Fruit fly (Drosophila melanogaster): ENCODE measurements around the gene Raf.

Gene Raf

dm6 chrX:2349510-2350227 is 54.4 kb downstream of the Raf start:
- TF ChIP-seq vri (GFP tag; optimal IDR thresholded peaks at IDR 0.05) = peak; percentile 93
- no peak for TF ChIP-seq CG9139 (GFP tag; optimal IDR thresholded peaks at IDR 0.05)
- no peak for TF ChIP-seq Ets96B (tag; optimal IDR thresholded peaks at IDR 0.05)
- TF ChIP-seq OdsH (GFP tag; optimal IDR thresholded peaks at IDR 0.05) = no peak
- peak; percentile 41 for TF ChIP-seq svp (GFP tag)
- no peak for TF ChIP-seq Hr38 (GFP tag; optimal IDR thresholded peaks at IDR 0.05)
- TF ChIP-seq Eip93F (GFP tag; optimal IDR thresholded peaks at IDR 0.05) = peak; percentile 7
- TF ChIP-seq esn (GFP tag; optimal IDR thresholded peaks at IDR 0.05) = no peak
- TF ChIP-seq CG8632 (GFP tag; optimal IDR thresholded peaks at IDR 0.05) = no peak
- no peak for TF ChIP-seq CG31627 (GFP tag; optimal IDR thresholded peaks at IDR 0.05)
- no peak for TF ChIP-seq CG10669 (GFP tag; optimal IDR thresholded peaks at IDR 0.05)
- no peak for TF ChIP-seq Eip75B (GFP tag; optimal IDR thresholded peaks at IDR 0.05)
- TF ChIP-seq Gug (GFP tag; IDR thresholded peaks at IDR 0.05) = no peak

DNA sequence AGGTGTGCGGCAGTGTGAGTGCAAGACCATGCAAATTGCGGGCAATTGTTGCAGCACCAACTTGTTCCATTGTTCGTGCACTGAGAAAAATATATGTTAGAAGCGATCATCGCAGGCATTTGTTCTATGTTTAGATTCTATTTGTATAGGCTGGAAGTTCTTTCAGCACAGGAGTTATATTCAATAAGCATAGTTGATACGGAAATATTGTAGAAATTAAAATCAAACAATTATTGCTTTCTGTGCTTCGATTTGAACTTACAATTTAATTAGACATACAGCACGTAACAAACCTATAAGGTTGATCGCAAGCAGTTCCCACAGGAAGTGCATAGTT is 54.9 kb downstream of the Raf start:
- TF ChIP-seq CG15336 (GFP tag; IDR thresholded peaks at IDR 0.05) = peak; percentile 68
- no peak for TF ChIP-seq Smox (GFP tag; optimal IDR thresholded peaks at IDR 0.05)
- TF ChIP-seq CG10631 (GFP tag; optimal IDR thresholded peaks at IDR 0.05) = no peak
- TF ChIP-seq Sox102F (GFP tag; optimal IDR thresholded peaks at IDR 0.05) = no peak
- no peak for TF ChIP-seq Hr4 (GFP tag; optimal IDR thresholded peaks at IDR 0.05)
- TF ChIP-seq CG11902 (GFP tag; optimal IDR thresholded peaks at IDR 0.05) = no peak
- no peak for TF ChIP-seq achi (GFP tag; optimal IDR thresholded peaks at IDR 0.05)
- no peak for TF ChIP-seq Ets96B (tag; optimal IDR thresholded peaks at IDR 0.05)
- peak; percentile 15 for TF ChIP-seq Lpt (GFP tag; optimal IDR thresholded peaks at IDR 0.05)
- TF ChIP-seq topi (GFP tag; optimal IDR thresholded peaks at IDR 0.05) = no peak
- peak; percentile 27; the same call in 1 of the 3 replicates for TF ChIP-seq CG8119 (GFP tag; IDR thresholded peaks at IDR 0.05)
- no peak for TF ChIP-seq vri (GFP tag; optimal IDR thresholded peaks at IDR 0.05)
- TF ChIP-seq CG3919 (GFP tag; optimal IDR thresholded peaks at IDR 0.05) = no peak
- TF ChIP-seq CG8319 (GFP tag; optimal IDR thresholded peaks at IDR 0.05) = no peak
- TF ChIP-seq svp (GFP tag) = peak; percentile 36
- no peak for TF ChIP-seq spab (GFP tag; optimal IDR thresholded peaks at IDR 0.05)
- no peak for TF ChIP-seq dsx (GFP tag; optimal IDR thresholded peaks at IDR 0.05; ENCODE audit: poor library complexity, severe bottlenecking)
- no peak for TF ChIP-seq CG7368 (GFP tag; optimal IDR thresholded peaks at IDR 0.05)
- no peak for TF ChIP-seq CG4318 (GFP tag; optimal IDR thresholded peaks at IDR 0.05)
- TF ChIP-seq CG16779 (tag; optimal IDR thresholded peaks at IDR 0.05) = no peak
- TF ChIP-seq CG3032 (tag; optimal IDR thresholded peaks at IDR 0.05) = no peak
- no peak for TF ChIP-seq dac (GFP tag; optimal IDR thresholded peaks at IDR 0.05)
- TF ChIP-seq CG6808 (GFP tag; optimal IDR thresholded peaks at IDR 0.05) = no peak
- TF ChIP-seq Eip93F (GFP tag; optimal IDR thresholded peaks at IDR 0.05) = no peak
- TF ChIP-seq Sox15 (GFP tag; optimal IDR thresholded peaks at IDR 0.05) = no peak
- no peak for TF ChIP-seq CG1621 (tag; optimal IDR thresholded peaks at IDR 0.05)
- TF ChIP-seq CG6854 (GFP tag; optimal IDR thresholded peaks at IDR 0.05) = no peak
- peak; percentile 48; the same call in 1 of the 2 replicates for TF ChIP-seq Gug (GFP tag; IDR thresholded peaks at IDR 0.05)
- TF ChIP-seq Eip75B (GFP tag; optimal IDR thresholded peaks at IDR 0.05) = no peak
- TF ChIP-seq acj6 (GFP tag; optimal IDR thresholded peaks at IDR 0.05) = no peak
- TF ChIP-seq CG8632 (GFP tag; optimal IDR thresholded peaks at IDR 0.05) = no peak
- no peak for TF ChIP-seq fkh (GFP tag; optimal IDR thresholded peaks at IDR 0.05)
- no peak for TF ChIP-seq lz (GFP tag; optimal IDR thresholded peaks at IDR 0.05)
- no peak for TF ChIP-seq CG6792 (GFP tag; optimal IDR thresholded peaks at IDR 0.05)
- TF ChIP-seq ss (GFP tag; optimal IDR thresholded peaks at IDR 0.05) = no peak
- TF ChIP-seq Met (GFP tag; optimal IDR thresholded peaks at IDR 0.05) = no peak
- TF ChIP-seq cyc (GFP tag; optimal IDR thresholded peaks at IDR 0.05) = no peak
- no peak for TF ChIP-seq fd85E (GFP tag; optimal IDR thresholded peaks at IDR 0.05)
- peak; percentile 17 for TF ChIP-seq esn (GFP tag; optimal IDR thresholded peaks at IDR 0.05)
- TF ChIP-seq OdsH (GFP tag; optimal IDR thresholded peaks at IDR 0.05) = no peak
- no peak for TF ChIP-seq CG6276 (GFP tag; optimal IDR thresholded peaks at IDR 0.05)
- peak; percentile 60; the same call in 2 of the 3 replicates for TF ChIP-seq CG6163 (GFP tag; IDR thresholded peaks at IDR 0.05)
- TF ChIP-seq salr (GFP tag; optimal IDR thresholded peaks at IDR 0.05) = no peak
- peak; percentile 2 for TF ChIP-seq CG31627 (GFP tag; optimal IDR thresholded peaks at IDR 0.05)
- TF ChIP-seq net (GFP tag; optimal IDR thresholded peaks at IDR 0.05) = no peak
